Worm (Caenorhabditis elegans): ENCODE measurements around the gene rcs-1.

DNA sequence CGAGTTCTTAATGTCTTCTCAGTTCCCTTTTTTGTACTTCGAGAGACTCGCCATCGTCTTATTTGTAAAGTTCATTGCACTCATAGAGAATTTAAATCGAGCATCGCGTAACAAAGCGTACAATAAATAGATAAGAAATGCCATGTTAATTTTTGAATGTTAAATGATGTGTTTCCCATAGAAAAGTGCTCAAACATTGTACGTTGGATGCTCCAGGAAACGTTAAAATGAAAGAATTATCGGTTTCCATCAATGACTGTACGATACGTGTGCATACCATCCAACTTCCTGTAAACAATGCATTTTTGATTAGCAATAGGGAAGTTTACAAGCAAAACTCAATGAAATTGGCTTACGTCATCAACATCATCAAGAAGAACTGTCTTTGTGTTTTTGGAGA lies 7.7 kb downstream of the rcs-1 start:
- no peak for TF ChIP-seq him-1 (tag; optimal IDR thresholded peaks at IDR 0.05)
- TF ChIP-seq dao-5 (tag; optimal IDR thresholded peaks at IDR 0.05) = no peak

All from whole organism, L4/young adult.